Worm (Caenorhabditis elegans) whole organism, L2 larva: Measurements from ENCODE around the gene Y37D8A.4.
A peak's percentile ranks its signal among the peaks of the same experiment; 100 is the strongest.

Source experiments
- C34F6.9 ChIP-seq: fragments of 150-350 bp; optimal IDR thresholded peaks from 2 replicates; lab custom pipeline; 2014; ENCODE audit warnings: missing biosample characterization, missing genetic modification characterization
- F13H6.1 ChIP-seq: sonication (generic microtip); optimal IDR thresholded peaks from 2 replicates; lab custom pipeline; 2016; ENCODE audit warnings: missing genetic modification characterization, missing compliant biosample characterization
- R02D3.7 ChIP-seq: fragments of 150-350 bp; optimal IDR thresholded peaks from 2 replicates; lab custom pipeline; 2014; ENCODE audit warnings: missing biosample characterization, missing genetic modification characterization
- Y55F3AM.14 ChIP-seq: fragments of 200-800 bp; sonication (Bioruptor generic); optimal IDR thresholded peaks from 2 replicates; lab custom pipeline; 2018; ENCODE audit warnings: mild to moderate bottlenecking, missing genetic modification characterization, missing compliant biosample characterization
- ZK546.5 ChIP-seq: sonication (generic microtip); optimal IDR thresholded peaks from 2 replicates; lab custom pipeline; 2017; ENCODE audit warnings: missing biosample characterization, missing genetic modification characterization
- alr-1 ChIP-seq: fragments of 150-350 bp; optimal IDR thresholded peaks from 2 replicates; lab custom pipeline; 2014; ENCODE audit warnings: missing biosample characterization, missing genetic modification characterization
- aly-2 ChIP-seq: fragments of 150-350 bp; optimal IDR thresholded peaks from 2 replicates; lab custom pipeline; 2014; ENCODE audit warnings: missing biosample characterization, missing genetic modification characterization
- ama-1 ChIP-seq: fragments of 150-350 bp; optimal IDR thresholded peaks from 2 replicates; lab custom pipeline; 2018; ENCODE audit warnings: inconsistent platforms
- blmp-1 ChIP-seq: sonication (generic microtip); optimal IDR thresholded peaks from 2 replicates; lab custom pipeline; 2017; ENCODE audit warnings: missing genetic modification characterization, mild to moderate bottlenecking, missing compliant biosample characterization, antibody characterized with exemption, moderate library complexity; ENCODE audit not compliant: insufficient read depth
- ceh-16 ChIP-seq: fragments of 150-350 bp; optimal IDR thresholded peaks from 2 replicates; lab custom pipeline; 2014; ENCODE audit warnings: missing biosample characterization, missing genetic modification characterization
- ceh-82 ChIP-seq: fragments of 150-350 bp; optimal IDR thresholded peaks from 2 replicates; lab custom pipeline; 2014; ENCODE audit warnings: missing biosample characterization, missing genetic modification characterization
- crh-2 ChIP-seq: sonication (generic microtip); optimal IDR thresholded peaks from 2 replicates; lab custom pipeline; 2017; ENCODE audit warnings: missing biosample characterization, missing genetic modification characterization
- dmd-4 ChIP-seq: sonication (generic microtip); optimal IDR thresholded peaks from 2 replicates; lab custom pipeline; 2017; ENCODE audit warnings: missing biosample characterization, missing genetic modification characterization
- egl-27 ChIP-seq: sonication (generic microtip); optimal IDR thresholded peaks from 3 replicates; lab custom pipeline; 2017; ENCODE audit warnings: missing biosample characterization, missing genetic modification reagents, missing genetic modification characterization
- elt-1 ChIP-seq: fragments of 150-350 bp; optimal IDR thresholded peaks from 2 replicates; lab custom pipeline; 2014; ENCODE audit warnings: missing biosample characterization, missing genetic modification characterization
- elt-3 ChIP-seq: sonication (generic microtip); optimal IDR thresholded peaks from 2 replicates; lab custom pipeline; 2017; ENCODE audit warnings: missing biosample characterization, missing genetic modification characterization
- fos-1 ChIP-seq: fragments of 150-350 bp; optimal IDR thresholded peaks from 2 replicates; lab custom pipeline; 2014; ENCODE audit warnings: missing biosample characterization, missing genetic modification characterization
- gmeb-1 ChIP-seq: fragments of 150-350 bp; optimal IDR thresholded peaks from 2 replicates; lab custom pipeline; 2014; ENCODE audit warnings: missing biosample characterization, missing genetic modification characterization
- lin-11 ChIP-seq: fragments of 150-350 bp; sonication (generic microtip); optimal IDR thresholded peaks from 2 replicates; lab custom pipeline; 2014; ENCODE audit warnings: missing biosample characterization, missing genetic modification characterization, inconsistent platforms, mixed read lengths
- lin-13 ChIP-seq: fragments of 150-350 bp; optimal IDR thresholded peaks from 2 replicates; lab custom pipeline; 2014; ENCODE audit warnings: missing biosample characterization, missing genetic modification reagents, missing genetic modification characterization
- lin-39 ChIP-seq: fragments of 150-350 bp; optimal IDR thresholded peaks from 2 replicates; lab custom pipeline; 2014; ENCODE audit warnings: missing biosample characterization, missing genetic modification reagents, missing genetic modification characterization
- lsy-2 ChIP-seq, 2 experiments: fragments of 150-350 bp in 1 of 2; sonication (generic microtip) in 1 of 2; optimal IDR thresholded peaks; 2 replicates each; lab custom pipeline; 2014 to 2017; ENCODE audit warnings: missing biosample characterization in 2 of 2, missing genetic modification characterization in 2 of 2
- mab-5 ChIP-seq: fragments of 150-350 bp; optimal IDR thresholded peaks from 2 replicates; lab custom pipeline; 2014; ENCODE audit warnings: missing biosample characterization, missing genetic modification characterization
- mbf-1 ChIP-seq: sonication (generic microtip); optimal IDR thresholded peaks from 2 replicates; lab custom pipeline; 2017; ENCODE audit warnings: missing biosample characterization, missing genetic modification characterization
- mdl-1 ChIP-seq, 2 experiments: fragments of 150-350 bp in 1 of 2; sonication (generic microtip) in 1 of 2; optimal IDR thresholded peaks; 2 replicates each; lab custom pipeline; 2017; ENCODE audit warnings: missing biosample characterization in 2 of 2, missing genetic modification characterization in 2 of 2
- nhr-10 ChIP-seq: sonication (generic microtip); optimal IDR thresholded peaks from 2 replicates; lab custom pipeline; 2017; ENCODE audit warnings: missing biosample characterization, missing genetic modification characterization
- nhr-11 ChIP-seq: fragments of 150-350 bp; optimal IDR thresholded peaks from 2 replicates; lab custom pipeline; 2014; ENCODE audit warnings: missing biosample characterization, missing genetic modification characterization
- nhr-12 ChIP-seq: fragments of 150-350 bp; optimal IDR thresholded peaks from 2 replicates; lab custom pipeline; 2014; ENCODE audit warnings: missing biosample characterization, missing genetic modification characterization
- nhr-129 ChIP-seq: fragments of 150-350 bp; optimal IDR thresholded peaks from 2 replicates; lab custom pipeline; 2014; ENCODE audit warnings: missing biosample characterization, missing genetic modification characterization
- nhr-21 ChIP-seq: fragments of 150-350 bp; optimal IDR thresholded peaks from 2 replicates; lab custom pipeline; 2014; ENCODE audit warnings: missing biosample characterization, missing genetic modification characterization
- nhr-23 ChIP-seq: fragments of 150-350 bp; optimal IDR thresholded peaks from 2 replicates; lab custom pipeline; 2014; ENCODE audit warnings: missing biosample characterization, missing genetic modification reagents, missing genetic modification characterization
- nhr-237 ChIP-seq: fragments of 150-350 bp; optimal IDR thresholded peaks from 2 replicates; lab custom pipeline; 2014; ENCODE audit warnings: missing biosample characterization, missing genetic modification characterization
- nhr-25 ChIP-seq: fragments of 150-350 bp; sonication (generic microtip); optimal IDR thresholded peaks from 3 replicates; lab custom pipeline; 2014; ENCODE audit warnings: missing biosample characterization, missing genetic modification characterization
- nhr-6 ChIP-seq: fragments of 150-350 bp; optimal IDR thresholded peaks from 2 replicates; lab custom pipeline; 2014; ENCODE audit warnings: missing biosample characterization, missing genetic modification characterization
- nhr-77 ChIP-seq: fragments of 150-350 bp; optimal IDR thresholded peaks from 2 replicates; lab custom pipeline; 2014; ENCODE audit warnings: missing biosample characterization, missing genetic modification characterization
- peb-1 ChIP-seq: fragments of 150-350 bp; optimal IDR thresholded peaks from 2 replicates; lab custom pipeline; 2014; ENCODE audit warnings: missing biosample characterization, missing genetic modification characterization
- sem-4 ChIP-seq: fragments of 150-350 bp; optimal IDR thresholded peaks from 2 replicates; lab custom pipeline; 2014; ENCODE audit warnings: missing biosample characterization, missing genetic modification reagents, missing genetic modification characterization
- skn-1 ChIP-seq: sonication (generic microtip); optimal IDR thresholded peaks from 2 replicates; lab custom pipeline; 2017; ENCODE audit warnings: missing biosample characterization, missing genetic modification characterization
- sma-3 ChIP-seq: sonication (generic microtip); optimal IDR thresholded peaks from 2 replicates; lab custom pipeline; 2016; ENCODE audit warnings: missing genetic modification reagents, missing genetic modification characterization, missing compliant biosample characterization
- sma-9 ChIP-seq, 2 experiments: fragments of 150-350 bp in 1 of 2; sonication (generic microtip) in 1 of 2; optimal IDR thresholded peaks; 2 replicates each; lab custom pipeline; 2014 to 2016; ENCODE audit warnings: missing genetic modification characterization in 2 of 2, mild to moderate bottlenecking in 1 of 2, missing biosample characterization in 1 of 2, missing compliant biosample characterization in 1 of 2, missing genetic modification reagents in 1 of 2, moderate library complexity in 1 of 2
- snpc-4 ChIP-seq: fragments of 150-350 bp; optimal IDR thresholded peaks from 2 replicates; lab custom pipeline; 2014; ENCODE audit warnings: missing biosample characterization, missing genetic modification characterization
- unc-39 ChIP-seq: fragments of 150-350 bp; optimal IDR thresholded peaks from 2 replicates; lab custom pipeline; 2014; ENCODE audit warnings: missing biosample characterization, missing genetic modification characterization
- unc-55 ChIP-seq: fragments of 150-350 bp; sonication (generic microtip); optimal IDR thresholded peaks from 3 replicates; lab custom pipeline; 2014; ENCODE audit warnings: missing biosample characterization, missing genetic modification reagents, missing genetic modification characterization
- unc-62 ChIP-seq: fragments of 150-350 bp; optimal IDR thresholded peaks from 2 replicates; lab custom pipeline; 2014; ENCODE audit warnings: missing biosample characterization, missing genetic modification reagents, missing genetic modification characterization
- zag-1 ChIP-seq: fragments of 150-350 bp; optimal IDR thresholded peaks from 2 replicates; lab custom pipeline; 2014; ENCODE audit warnings: missing biosample characterization, missing genetic modification characterization
- ztf-1 ChIP-seq: fragments of 200-800 bp; sonication (Bioruptor generic); conservative IDR thresholded peaks from 2 replicates; pipeline ENCODE4 v1.3.6; 2022; ENCODE audit warnings: missing genetic modification characterization, missing compliant biosample characterization
- ztf-11 ChIP-seq: sonication (generic microtip); optimal IDR thresholded peaks from 2 replicates; lab custom pipeline; 2017; ENCODE audit warnings: missing biosample characterization, missing genetic modification characterization
- ztf-4 ChIP-seq: fragments of 150-350 bp; optimal IDR thresholded peaks from 2 replicates; lab custom pipeline; 2014; ENCODE audit warnings: missing biosample characterization, missing genetic modification characterization

Y37D8A.4 gene

DNA sequence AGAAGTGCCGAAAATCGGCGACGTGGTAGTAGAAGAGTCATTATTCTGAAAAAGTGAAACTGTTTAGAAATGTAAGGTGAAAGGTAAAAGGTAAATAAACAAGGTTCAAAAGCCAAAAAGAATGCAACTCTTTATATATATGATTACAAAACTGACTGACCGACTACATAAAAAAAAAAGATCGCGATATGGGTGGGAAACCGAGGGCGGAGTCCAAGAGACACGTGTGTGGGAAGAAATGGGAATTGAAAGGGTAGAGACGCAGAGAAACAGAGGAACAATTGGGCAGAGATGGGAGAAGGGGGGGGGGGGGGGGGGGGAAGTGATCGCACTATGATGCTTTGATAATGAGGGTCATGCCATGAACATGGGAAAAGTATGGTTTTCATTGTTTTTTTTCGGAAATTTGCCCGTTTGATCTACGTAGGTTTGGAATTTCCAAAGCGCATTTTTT, at the start of gene Y37D8A.4:
TSS of gene Y37D8A.4 (minus strand) at position 51 of the 454 bp plus-strand sequence.
- TF ChIP-seq egl-27, result no peak
- no peak for TF ChIP-seq sma-3 (GFP tag; lab: Kevin White, UChicago)
- TF ChIP-seq lin-39, result no peak
- TF ChIP-seq mab-5 (tag; lab: Kevin White, UChicago), result no peak
- no peak for TF ChIP-seq nhr-10 (tag; lab: Kevin White, UChicago)
- TF ChIP-seq ZK546.5 (tag; lab: Kevin White, UChicago), result no peak
- no peak for TF ChIP-seq ceh-16 (tag; lab: Kevin White, UChicago)
- no peak for TF ChIP-seq elt-1 (tag; lab: Kevin White, UChicago)
- TF ChIP-seq aly-2 (tag; lab: Kevin White, UChicago), result no peak
- peak; percentile 71 for TF ChIP-seq fos-1
- no peak for TF ChIP-seq nhr-23 (tag; lab: Kevin White, UChicago)
- TF ChIP-seq unc-55 (GFP tag; lab: Kevin White, UChicago), result no peak
- peak; percentile 68 for TF ChIP-seq sma-9 (GFP tag; optimal IDR thresholded peaks at IDR 0.05; lab: Kevin White, UChicago)
- TF ChIP-seq sma-9 (tag; optimal IDR thresholded peaks at IDR 0.05; lab: Kevin White, UChicago), result no peak
- peak; percentile 41 for TF ChIP-seq gmeb-1 (tag; lab: Kevin White, UChicago)
- no peak for TF ChIP-seq ama-1 (lab: Kevin White, UChicago)
- no peak for TF ChIP-seq ztf-4 (tag; lab: Kevin White, UChicago)
- TF ChIP-seq zag-1 (tag; lab: Kevin White, UChicago), result no peak
- TF ChIP-seq nhr-6 (tag; lab: Kevin White, UChicago), result no peak
- TF ChIP-seq dmd-4 (tag; lab: Kevin White, UChicago), result no peak
- peak; percentile 14 for TF ChIP-seq nhr-25 (tag; lab: Kevin White, UChicago)
- peak in 1 of 2 experiments; percentile 28 for TF ChIP-seq lsy-2 (tag; optimal IDR thresholded peaks at IDR 0.05; lab: Kevin White, UChicago)
- peak; percentile 73 for TF ChIP-seq sem-4 (tag; lab: Kevin White, UChicago)
- no peak for TF ChIP-seq ztf-11
- TF ChIP-seq Y55F3AM.14, result no peak
- TF ChIP-seq mbf-1, result no peak
- no peak for TF ChIP-seq ztf-1 (GFP tag; lab: Robert Waterston, UW)
- no peak for TF ChIP-seq ceh-82 (tag; lab: Kevin White, UChicago)
- TF ChIP-seq nhr-21 (tag; lab: Kevin White, UChicago), result peak; percentile 1
- no peak for TF ChIP-seq nhr-129
- TF ChIP-seq mdl-1 (tag; optimal IDR thresholded peaks at IDR 0.05; lab: Kevin White, UChicago), result peak in 1 of 2 experiments; percentile 57
- TF ChIP-seq lin-11 (tag; lab: Kevin White, UChicago), result no peak
- peak; percentile 44 for TF ChIP-seq crh-2 (tag; lab: Kevin White, UChicago)
- no peak for TF ChIP-seq unc-62 (GFP tag; lab: Kevin White, UChicago)
- TF ChIP-seq C34F6.9, result peak; percentile 13
- TF ChIP-seq nhr-11 (tag; lab: Kevin White, UChicago), result no peak
- TF ChIP-seq snpc-4 (tag; lab: Kevin White, UChicago), result no peak
- TF ChIP-seq unc-39 (tag; lab: Kevin White, UChicago), result no peak
- TF ChIP-seq lin-13 (GFP tag; lab: Kevin White, UChicago), result no peak
- no peak for TF ChIP-seq skn-1 (tag; lab: Kevin White, UChicago)
- no peak for TF ChIP-seq R02D3.7 (tag; lab: Kevin White, UChicago)
- no peak for TF ChIP-seq peb-1
- TF ChIP-seq elt-3, result no peak
- TF ChIP-seq blmp-1 (tag; lab: Kevin White, UChicago), result no peak
- no peak for TF ChIP-seq nhr-12 (tag; lab: Kevin White, UChicago)
- TF ChIP-seq F13H6.1, result peak; percentile 21
- TF ChIP-seq nhr-237 (tag; lab: Kevin White, UChicago), result no peak
- TF ChIP-seq alr-1 (tag; lab: Kevin White, UChicago), result no peak
- no peak for TF ChIP-seq nhr-77 (tag; lab: Kevin White, UChicago)
